Fruit fly (Drosophila melanogaster) whole organism, embryonic: ENCODE results near the gene G6P.

Source experiments
- Awh ChIP-seq: fragments of 200-800 bp; sonication (Bioruptor generic); IDR thresholded peaks from 2 replicates; pipeline ENCODE4, ENCODE4 v1.3.6; 2022; ENCODE audit warnings: missing biosample characterization, missing genetic modification characterization
- CG10147 ChIP-seq: fragments of 200-800 bp; sonication (Bioruptor generic); optimal IDR thresholded peaks from 2 replicates; lab custom pipeline; 2019; ENCODE audit warnings: missing biosample characterization, mild to moderate bottlenecking, missing genetic modification characterization, moderate library complexity
- CG12391 ChIP-seq: fragments of 200-800 bp; sonication (Bioruptor generic); optimal IDR thresholded peaks from 3 replicates; lab custom pipeline; 2018; ENCODE audit warnings: missing biosample characterization, mild to moderate bottlenecking, missing genetic modification characterization, moderate library complexity
- CG13296 ChIP-seq: fragments of 200-800 bp; sonication (Bioruptor generic); optimal IDR thresholded peaks from 3 replicates; lab custom pipeline; 2018; ENCODE audit warnings: missing biosample characterization, mild to moderate bottlenecking, missing genetic modification characterization
- CG13894 ChIP-seq: fragments of 200-800 bp; sonication (Bioruptor generic); optimal IDR thresholded peaks from 3 replicates; lab custom pipeline; 2018; ENCODE audit warnings: missing biosample characterization, mild to moderate bottlenecking, missing genetic modification characterization, moderate library complexity
- CG14441 ChIP-seq: fragments of 200-800 bp; sonication (Bioruptor generic); IDR thresholded peaks from 2 replicates; pipeline ENCODE4 v1.3.6; 2022; ENCODE audit warnings: missing biosample characterization, missing genetic modification characterization
- CG15479 ChIP-seq: fragments of 200-800 bp; sonication (Bioruptor generic); optimal IDR thresholded peaks from 3 replicates; lab custom pipeline; 2019; ENCODE audit warnings: missing biosample characterization, mild to moderate bottlenecking, missing genetic modification characterization, moderate library complexity
- CG15601 ChIP-seq: fragments of 200-800 bp; sonication (Bioruptor generic); optimal IDR thresholded peaks from 3 replicates; lab custom pipeline; 2019; ENCODE audit warnings: missing biosample characterization, mild to moderate bottlenecking, missing genetic modification characterization, moderate library complexity
- CG18262 ChIP-seq: fragments of 200-800 bp; optimal IDR thresholded peaks from 3 replicates; lab custom pipeline; 2019; ENCODE audit warnings: missing biosample characterization, mild to moderate bottlenecking, missing genetic modification characterization, moderate library complexity
- CG2678 ChIP-seq: fragments of 200-800 bp; sonication (Bioruptor generic); optimal IDR thresholded peaks from 3 replicates; lab custom pipeline; 2019; ENCODE audit warnings: missing biosample characterization, mild to moderate bottlenecking, missing genetic modification characterization, moderate library complexity
- CG31441 ChIP-seq: fragments of 200-800 bp; sonication (Bioruptor generic); IDR thresholded peaks from 2 replicates; pipeline ENCODE4 v1.3.6; 2022; ENCODE audit warnings: missing biosample characterization, missing genetic modification characterization
- CG32532 ChIP-seq: fragments of 200-800 bp; sonication (Bioruptor generic); IDR thresholded peaks from 2 replicates; pipeline ENCODE4 v1.3.6; 2022; ENCODE audit warnings: missing biosample characterization, missing genetic modification characterization
- CG3281 ChIP-seq: fragments of 200-800 bp; sonication (Bioruptor generic); optimal IDR thresholded peaks from 3 replicates; lab custom pipeline; 2017; ENCODE audit warnings: missing biosample characterization, mild to moderate bottlenecking, missing genetic modification characterization
- CG3847 ChIP-seq: fragments of 200-800 bp; sonication (Bioruptor generic); IDR thresholded peaks from 2 replicates; pipeline ENCODE4 v1.3.6; 2022; ENCODE audit warnings: missing biosample characterization, missing genetic modification characterization
- CG6254 ChIP-seq: fragments of 200-800 bp; sonication (Bioruptor generic); optimal IDR thresholded peaks from 3 replicates; lab custom pipeline; 2017; ENCODE audit warnings: mild to moderate bottlenecking, missing biosample characterization, missing genetic modification reagents, missing genetic modification characterization
- CG6689 ChIP-seq: fragments of 200-800 bp; sonication (Bioruptor generic); IDR thresholded peaks from 2 replicates; pipeline ENCODE4 v1.3.6; 2022; ENCODE audit warnings: missing biosample characterization, missing genetic modification characterization
- CG6791 ChIP-seq: fragments of 200-800 bp; sonication (Bioruptor generic); IDR thresholded peaks from 3 replicates; pipeline ENCODE4 v1.3.6; 2022; ENCODE audit warnings: missing biosample characterization, missing genetic modification characterization; ENCODE audit not compliant: partially characterized antibody
- CG7745 ChIP-seq: fragments of 200-800 bp; sonication (Bioruptor generic); optimal IDR thresholded peaks from 2 replicates; lab custom pipeline; 2018; ENCODE audit warnings: missing biosample characterization, mild to moderate bottlenecking, missing genetic modification characterization, moderate library complexity
- CG8924 ChIP-seq: fragments of 200-800 bp; optimal IDR thresholded peaks from 3 replicates; lab custom pipeline; 2019; ENCODE audit warnings: missing biosample characterization, mild to moderate bottlenecking, missing genetic modification characterization, moderate library complexity
- CG9437 ChIP-seq: fragments of 200-800 bp; sonication (Bioruptor generic); optimal IDR thresholded peaks from 2 replicates; lab custom pipeline; 2018; ENCODE audit warnings: missing biosample characterization, mild to moderate bottlenecking, missing genetic modification characterization
- CHES-1-like ChIP-seq: fragments of 200-800 bp; sonication (Bioruptor generic); optimal IDR thresholded peaks from 2 replicates; lab custom pipeline; 2016; ENCODE audit warnings: missing biosample characterization, missing genetic modification characterization
- CTCF ChIP-seq: fragments of 200-800 bp; sonication (Bioruptor generic); optimal IDR thresholded peaks from 2 replicates; lab custom pipeline; 2017; ENCODE audit warnings: missing biosample characterization, mild to moderate bottlenecking, missing genetic modification characterization, moderate library complexity
- CoRest ChIP-seq: fragments of 200-800 bp; sonication (Bioruptor generic); optimal IDR thresholded peaks from 3 replicates; lab custom pipeline; 2018; ENCODE audit warnings: missing biosample characterization, mild to moderate bottlenecking, missing genetic modification characterization, moderate library complexity
- Dll ChIP-seq: fragments of 200-800 bp; sonication (Bioruptor generic); IDR thresholded peaks from 4 replicates; pipeline ENCODE4 v1.3.6; 2022; ENCODE audit warnings: missing biosample characterization, missing genetic modification characterization; ENCODE audit not compliant: partially characterized antibody
- Dp ChIP-seq: fragments of 200-800 bp; sonication (Bioruptor generic); optimal IDR thresholded peaks from 2 replicates; lab custom pipeline; 2018; ENCODE audit warnings: missing biosample characterization, mild to moderate bottlenecking, missing genetic modification characterization, moderate library complexity
- ERR ChIP-seq: fragments of 200-800 bp; sonication (Bioruptor generic); optimal IDR thresholded peaks from 2 replicates; lab custom pipeline; 2016; ENCODE audit warnings: missing biosample characterization, missing genetic modification characterization
- Fer2 ChIP-seq: fragments of 200-800 bp; sonication (Bioruptor generic); optimal IDR thresholded peaks from 2 replicates; lab custom pipeline; 2018; ENCODE audit warnings: missing biosample characterization, mild to moderate bottlenecking, missing genetic modification characterization, moderate library complexity
- Scr ChIP-seq: fragments of 200-800 bp; sonication (Bioruptor generic); IDR thresholded peaks from 2 replicates; pipeline ENCODE4 v1.3.6; 2022; ENCODE audit warnings: missing biosample characterization, missing genetic modification characterization; ENCODE audit not compliant: partially characterized antibody
- Sry-δ ChIP-seq: fragments of 200-800 bp; sonication (Bioruptor generic); optimal IDR thresholded peaks from 2 replicates; lab custom pipeline; 2016; ENCODE audit warnings: missing biosample characterization, missing genetic modification characterization
- Stat92E ChIP-seq, 3 experiments: fragments of >200 bp in 2 of 3; fragments of 200-800 bp in 1 of 3; sonication (Bioruptor generic) in 1 of 3; optimal IDR thresholded peaks; 2 replicates each; lab custom pipeline; 2017 to 2019; ENCODE audit warnings: missing biosample characterization in 3 of 3, missing genetic modification characterization in 3 of 3, mild to moderate bottlenecking in 1 of 3, moderate library complexity in 1 of 3
- crc ChIP-seq: fragments of 200-800 bp; sonication (Bioruptor generic); optimal IDR thresholded peaks from 2 replicates; lab custom pipeline; 2016; ENCODE audit warnings: missing biosample characterization, missing genetic modification characterization
- esg ChIP-seq: fragments of 200-800 bp; sonication (Bioruptor generic); conservative IDR thresholded peaks from 2 replicates; pipeline ENCODE4 v1.3.6; 2022; ENCODE audit warnings: missing biosample characterization, missing genetic modification characterization
- exex ChIP-seq: fragments of 200-800 bp; sonication (Bioruptor generic); optimal IDR thresholded peaks from 4 replicates; lab custom pipeline; 2018; ENCODE audit warnings: missing biosample characterization, mild to moderate bottlenecking, missing genetic modification characterization, moderate library complexity
- gce ChIP-seq: fragments of 200-800 bp; sonication (Bioruptor generic); IDR thresholded peaks from 3 replicates; pipeline ENCODE4 v1.3.6; 2022; ENCODE audit warnings: missing biosample characterization, missing genetic modification characterization
- gem ChIP-seq: fragments of 200-800 bp; sonication (Bioruptor generic); optimal IDR thresholded peaks from 2 replicates; lab custom pipeline; 2019; ENCODE audit warnings: missing biosample characterization, mild to moderate bottlenecking, missing genetic modification characterization, moderate library complexity
- grau ChIP-seq: fragments of 200-800 bp; optimal IDR thresholded peaks from 3 replicates; lab custom pipeline; 2019; ENCODE audit warnings: missing biosample characterization, mild to moderate bottlenecking, missing genetic modification characterization, moderate library complexity
- gro ChIP-seq: fragments of 200-800 bp; sonication (Bioruptor generic); optimal IDR thresholded peaks from 2 replicates; lab custom pipeline; 2016; ENCODE audit warnings: missing biosample characterization, missing genetic modification characterization
- kni ChIP-seq: fragments of 200-800 bp; sonication (Bioruptor generic); optimal IDR thresholded peaks from 3 replicates; lab custom pipeline; 2017; ENCODE audit warnings: mild to moderate bottlenecking, missing biosample characterization, missing genetic modification reagents, missing genetic modification characterization
- lab ChIP-seq: fragments of 200-800 bp; sonication (Bioruptor generic); optimal IDR thresholded peaks from 3 replicates; lab custom pipeline; 2017; ENCODE audit warnings: missing biosample characterization, missing genetic modification characterization, mild to moderate bottlenecking, moderate library complexity, missing genetic modification reagents
- lilli ChIP-seq: fragments of 200-800 bp; sonication (Bioruptor generic); optimal IDR thresholded peaks from 3 replicates; lab custom pipeline; 2016; ENCODE audit warnings: missing biosample characterization, missing genetic modification characterization
- nmo ChIP-seq: fragments of 200-800 bp; sonication (Bioruptor generic); optimal IDR thresholded peaks from 2 replicates; lab custom pipeline; 2018; ENCODE audit warnings: missing biosample characterization, mild to moderate bottlenecking, missing genetic modification characterization, moderate library complexity
- sd ChIP-seq: fragments of 200-800 bp; sonication (Bioruptor generic); optimal IDR thresholded peaks from 3 replicates; lab custom pipeline; 2018; ENCODE audit warnings: missing biosample characterization, mild to moderate bottlenecking, missing genetic modification characterization, moderate library complexity
- sisA ChIP-seq: fragments of 200-800 bp; sonication (Bioruptor generic); IDR thresholded peaks from 2 replicates; pipeline ENCODE4 v1.3.6; 2022; ENCODE audit warnings: missing biosample characterization, missing genetic modification characterization
- tll ChIP-seq, 2 experiments: fragments of 200-800 bp in 1 of 2; fragments of >200 bp in 1 of 2; sonication (Bioruptor generic) in 1 of 2; optimal IDR thresholded peaks; 2 replicates each; lab custom pipeline; 2017 to 2019; ENCODE audit warnings: missing biosample characterization in 2 of 2, missing genetic modification characterization in 2 of 2, mild to moderate bottlenecking in 1 of 2, moderate library complexity in 1 of 2
- twi ChIP-seq: fragments of 200-800 bp; optimal IDR thresholded peaks from 2 replicates; lab custom pipeline; 2019; ENCODE audit warnings: missing biosample characterization, mild to moderate bottlenecking, missing genetic modification characterization, moderate library complexity
- vvl ChIP-seq: fragments of 200-800 bp; sonication (Bioruptor generic); IDR thresholded peaks from 2 replicates; pipeline ENCODE4 v1.3.6; 2022; ENCODE audit warnings: missing biosample characterization, missing genetic modification characterization
- wek ChIP-seq: fragments of 200-800 bp; sonication (Bioruptor generic); optimal IDR thresholded peaks from 3 replicates; lab custom pipeline; 2018; ENCODE audit warnings: missing biosample characterization, mild to moderate bottlenecking, missing genetic modification characterization, moderate library complexity
- zen ChIP-seq: fragments of 200-800 bp; sonication (Bioruptor generic); optimal IDR thresholded peaks from 3 replicates; lab custom pipeline; 2018; ENCODE audit warnings: missing biosample characterization, mild to moderate bottlenecking, missing genetic modification characterization, moderate library complexity

Gene G6P

dm6 chr2L:2769476-2770185, 45.9 kb downstream of the G6P start, which contains the start of the genes colt and HINT1 (continued):
- TF ChIP-seq CG13296 (peak; percentile 47), zen (peak; percentile 40), exex (peak; percentile 13), CG14441 (GFP tag; lab: Robert Waterston, UW) (peak; percentile 37; the same call in 1 of the 2 replicates), CG6254 (peak; percentile 7), CG6791 (GFP tag; lab: Robert Waterston, UW) (peak; percentile 44; the same call in 1 of the 3 replicates), CG3281 (GFP tag; lab: Kevin White, UChicago) (peak; percentile 43), gro (GFP tag; lab: Kevin White, UChicago) (no peak), CoRest (tag; lab: Kevin White, UChicago) (peak; percentile 47), Fer2 (tag; lab: Kevin White, UChicago) (peak; percentile 1), gem (tag; lab: Kevin White, UChicago) (no peak), CG12391 (tag; lab: Kevin White, UChicago) (peak; percentile 29), CG10147 (GFP tag; lab: Kevin White, UChicago) (peak; percentile 1), CG15601 (tag; lab: Kevin White, UChicago) (peak; percentile 49), CG9437 (GFP tag; lab: Kevin White, UChicago) (peak; percentile 31), crc (no peak), CG3847 (GFP tag; lab: Robert Waterston, UW) (peak; percentile 84), ERR (GFP tag; lab: Kevin White, UChicago) (peak; percentile 2), lilli (peak; percentile 17), sisA (GFP tag; lab: Robert Waterston, UW) (no peak), CG8924 (tag; lab: Kevin White, UChicago) (peak; percentile 75), nmo (GFP tag; lab: Kevin White, UChicago) (peak; percentile 58), Dp (GFP tag; lab: Kevin White, UChicago) (peak; percentile 41), grau (tag; lab: Kevin White, UChicago) (peak; percentile 38), Scr (GFP tag; lab: Robert Waterston, UW) (peak; percentile 49), CG31441 (GFP tag; lab: Robert Waterston, UW) (peak; percentile 34; the same call in 1 of the 2 replicates), CG6689 (GFP tag; lab: Robert Waterston, UW) (peak; percentile 18; the same call in 1 of the 2 replicates), lab (peak; percentile 15), kni (GFP tag; lab: Kevin White, UChicago) (peak; percentile 6), esg (GFP tag; lab: Robert Waterston, UW) (no peak), CG2678 (tag; lab: Kevin White, UChicago) (peak; percentile 28), twi (tag; lab: Kevin White, UChicago) (peak; percentile 46), vvl (GFP tag; lab: Robert Waterston, UW) (peak; percentile 57), sd (peak; percentile 84), CG18262 (tag; lab: Kevin White, UChicago) (peak; percentile 1), tll (GFP tag; optimal IDR thresholded peaks at IDR 0.05; lab: Kevin White, UChicago) (peak in 1 of 2 experiments; percentile 3), CHES-1-like (GFP tag; lab: Kevin White, UChicago) (peak; percentile 4), Dll (GFP tag; lab: Robert Waterston, UW) (peak; percentile 37; the same call in 1 of the 4 replicates), CG7745 (tag; lab: Kevin White, UChicago) (no peak), CG13894 (tag; lab: Kevin White, UChicago) (peak; percentile 67), Sry-δ (GFP tag; lab: Kevin White, UChicago) (peak; percentile 41), Awh (GFP tag; lab: Robert Waterston, UW) (no peak), CG32532 (GFP tag; lab: Robert Waterston, UW) (peak; percentile 48; the same call in 1 of the 2 replicates), Stat92E (GFP tag; optimal IDR thresholded peaks at IDR 0.05; lab: Kevin White, UChicago) (peak in 1 of 3 experiments; percentile 25), gce (GFP tag; lab: Robert Waterston, UW) (no peak), wek (peak; percentile 82), CG15479 (GFP tag; lab: Kevin White, UChicago) (peak; percentile 20), CTCF (GFP tag; lab: Kevin White, UChicago) (peak; percentile 54)
